Fruit fly (Drosophila melanogaster): ENCODE measurements around the gene CG14273.

- TF ChIP-seq Sox102F (GFP tag; optimal IDR thresholded peaks at IDR 0.05), result no peak
- TF ChIP-seq CG11294 (GFP tag; IDR thresholded peaks at IDR 0.05), result no peak
Measured at dm6 chr2L:8355419-8355818, 12.9 kb downstream of the CG14273 start.

All from whole organism, prepupa.